Fruit fly (Drosophila melanogaster): ENCODE data around the gene rt.

- TF ChIP-seq h (GFP tag; optimal IDR thresholded peaks at IDR 0.05), result no peak
- TF ChIP-seq jim (GFP tag; optimal IDR thresholded peaks at IDR 0.05), result no peak
- TF ChIP-seq sage (GFP tag; optimal IDR thresholded peaks at IDR 0.05), result no peak
- no peak for TF ChIP-seq pan (optimal IDR thresholded peaks at IDR 0.05)
- TF ChIP-seq usp (GFP tag; optimal IDR thresholded peaks at IDR 0.05), result no peak
- no peak for TF ChIP-seq GATAd (GFP tag; optimal IDR thresholded peaks at IDR 0.05)
- TF ChIP-seq Hr78 (GFP tag; optimal IDR thresholded peaks at IDR 0.05), result no peak
- no peak for TF ChIP-seq Dfd (GFP tag; optimal IDR thresholded peaks at IDR 0.05)
- TF ChIP-seq N (GFP tag; optimal IDR thresholded peaks at IDR 0.05), result no peak
Measured at dm6 chr3L:11582097-11582496, 5.5 kb downstream of the rt start, which contains the start of gene CG33269.
